Fruit fly (Drosophila melanogaster): Measurements from ENCODE around the gene corn.

Gene corn

dm6 chr3L:7131447-7131983 is 25.4 kb downstream of the corn start, which contains the start of gene Acbp2:
TSS of gene Acbp2 (plus strand) at chr3L:7131863.
- TF ChIP-seq Myc (optimal IDR thresholded peaks at IDR 0.05) (no peak), Sin3A (optimal IDR thresholded peaks at IDR 0.05) (no peak), psq (optimal IDR thresholded peaks at IDR 0.05) (no peak), insv (optimal IDR thresholded peaks at IDR 0.05) (no peak), ttk (optimal IDR thresholded peaks at IDR 0.05) (no peak), h (optimal IDR thresholded peaks at IDR 0.05) (no peak)

- TF ChIP-seq h (optimal IDR thresholded peaks at IDR 0.05) (no peak), insv (optimal IDR thresholded peaks at IDR 0.05) (no peak), Myc (optimal IDR thresholded peaks at IDR 0.05) (no peak), ttk (optimal IDR thresholded peaks at IDR 0.05) (no peak), Sin3A (optimal IDR thresholded peaks at IDR 0.05) (no peak), psq (optimal IDR thresholded peaks at IDR 0.05) (no peak)
Observed at dm6 chr3L:7130574-7130973, 26.3 kb downstream of the corn start, which contains the start of gene Acbp3. TSS of gene Acbp3 (plus strand) at chr3L:7130874.

- no peak for TF ChIP-seq Myc (optimal IDR thresholded peaks at IDR 0.05)
Observed at dm6 chr3L:7128214-7129008, 28.5 kb downstream of the corn start, which contains the start of the genes Acbp4 and Acbp6. TSS of gene Acbp4 (minus strand) at chr3L:7128264. TSS of gene Acbp6 (plus strand) at chr3L:7128903.

- TF ChIP-seq h (optimal IDR thresholded peaks at IDR 0.05), result no peak
Observed at dm6 chr3L:7125289-7125955, 31.5 kb downstream of the corn start, which contains the start of the genes msl-3 and BBS1. TSS of gene msl-3 (minus strand) at chr3L:7125533. TSS of gene BBS1 (plus strand) at chr3L:7125905.

dm6 chr3L:7122136-7122535 is 34.7 kb downstream of the corn start:
- TF ChIP-seq Sin3A (optimal IDR thresholded peaks at IDR 0.05), result no peak
- TF ChIP-seq ttk (optimal IDR thresholded peaks at IDR 0.05), result no peak
- no peak for TF ChIP-seq psq (optimal IDR thresholded peaks at IDR 0.05)
- no peak for TF ChIP-seq insv (optimal IDR thresholded peaks at IDR 0.05)
- no peak for TF ChIP-seq Myc (optimal IDR thresholded peaks at IDR 0.05)
- TF ChIP-seq h (optimal IDR thresholded peaks at IDR 0.05), result no peak

- TF ChIP-seq psq (optimal IDR thresholded peaks at IDR 0.05) (no peak), ttk (optimal IDR thresholded peaks at IDR 0.05) (no peak), Sin3A (optimal IDR thresholded peaks at IDR 0.05) (no peak), Myc (optimal IDR thresholded peaks at IDR 0.05) (no peak), insv (optimal IDR thresholded peaks at IDR 0.05) (no peak), h (optimal IDR thresholded peaks at IDR 0.05) (no peak)
Observed at dm6 chr3L:7115944-7116343, 40.9 kb downstream of the corn start.

- TF ChIP-seq ttk (optimal IDR thresholded peaks at IDR 0.05) (no peak), Sin3A (optimal IDR thresholded peaks at IDR 0.05) (no peak), psq (optimal IDR thresholded peaks at IDR 0.05) (no peak), insv (optimal IDR thresholded peaks at IDR 0.05) (no peak), h (optimal IDR thresholded peaks at IDR 0.05) (no peak), Myc (optimal IDR thresholded peaks at IDR 0.05) (no peak)
Observed at dm6 chr3L:7113010-7113409, 43.9 kb downstream of the corn start.

dm6 chr3L:7105693-7106092 is 51.2 kb downstream of the corn start:
- no peak for TF ChIP-seq ttk (optimal IDR thresholded peaks at IDR 0.05)
- no peak for TF ChIP-seq insv (optimal IDR thresholded peaks at IDR 0.05)

- TF ChIP-seq ttk (optimal IDR thresholded peaks at IDR 0.05) (no peak), Myc (optimal IDR thresholded peaks at IDR 0.05) (no peak), insv (optimal IDR thresholded peaks at IDR 0.05) (no peak), h (optimal IDR thresholded peaks at IDR 0.05) (no peak), psq (optimal IDR thresholded peaks at IDR 0.05) (no peak), Sin3A (optimal IDR thresholded peaks at IDR 0.05) (no peak)
Observed at dm6 chr3L:7104485-7104884, 52.4 kb downstream of the corn start.

- TF ChIP-seq h (optimal IDR thresholded peaks at IDR 0.05), result no peak
- no peak for TF ChIP-seq Myc (optimal IDR thresholded peaks at IDR 0.05)
- TF ChIP-seq psq (optimal IDR thresholded peaks at IDR 0.05), result no peak
- no peak for TF ChIP-seq insv (optimal IDR thresholded peaks at IDR 0.05)
- no peak for TF ChIP-seq Sin3A (optimal IDR thresholded peaks at IDR 0.05)
- TF ChIP-seq ttk (optimal IDR thresholded peaks at IDR 0.05), result no peak
Observed at dm6 chr3L:7103941-7104340, 52.9 kb downstream of the corn start.

- TF ChIP-seq psq (optimal IDR thresholded peaks at IDR 0.05), result no peak
- TF ChIP-seq insv (optimal IDR thresholded peaks at IDR 0.05), result no peak
- TF ChIP-seq h (optimal IDR thresholded peaks at IDR 0.05), result no peak
- TF ChIP-seq Myc (optimal IDR thresholded peaks at IDR 0.05), result no peak
- no peak for TF ChIP-seq Sin3A (optimal IDR thresholded peaks at IDR 0.05)
- TF ChIP-seq ttk (optimal IDR thresholded peaks at IDR 0.05), result no peak
Observed at dm6 chr3L:7096530-7096929, 60.3 kb downstream of the corn start.

- TF ChIP-seq h (optimal IDR thresholded peaks at IDR 0.05) (no peak), insv (optimal IDR thresholded peaks at IDR 0.05) (no peak), ttk (optimal IDR thresholded peaks at IDR 0.05) (no peak), Myc (optimal IDR thresholded peaks at IDR 0.05) (no peak), Sin3A (optimal IDR thresholded peaks at IDR 0.05) (no peak), psq (optimal IDR thresholded peaks at IDR 0.05) (no peak)
Observed at dm6 chr3L:7094548-7095072, 62.3 kb downstream of the corn start, which contains the start of gene form3. TSS of gene form3 (plus strand) at chr3L:7094818.
